Fruit fly (Drosophila melanogaster) whole organism: ENCODE results near the gene CG7987.

ENCODE experiments used
- CG8478 ChIP-seq: fragments of >200 bp; optimal IDR thresholded peaks from 2 replicates; lab custom pipeline; 2018; ENCODE audit warnings: inconsistent platforms
- Dll ChIP-seq: fragments of >200 bp; optimal IDR thresholded peaks from 2 replicates; lab custom pipeline; 2017
- EcR ChIP-seq, 2 experiments: fragments of >200 bp; optimal IDR thresholded peaks; 2 replicates each; lab custom pipeline; 2017; ENCODE audit warnings: missing biosample characterization in 2 of 2, missing genetic modification characterization in 2 of 2, missing genetic modification reagents in 2 of 2
- pan ChIP-seq: fragments of >200 bp; optimal IDR thresholded peaks from 2 replicates; lab custom pipeline; 2017
- psq ChIP-seq: fragments of >200 bp; optimal IDR thresholded peaks from 2 replicates; lab custom pipeline; 2017
- usp ChIP-seq: fragments of >200 bp; optimal IDR thresholded peaks from 2 replicates; lab custom pipeline; 2017; ENCODE audit warnings: missing biosample characterization, missing genetic modification characterization, mixed read lengths

dm6 chr3R:14624088-14624619 lies 48.5 kb upstream of the CG7987 start:
- TF ChIP-seq psq (lab: Kevin White, UChicago) (no peak), CG8478 (lab: Kevin White, UChicago) (no peak), pan (lab: Kevin White, UChicago) (no peak), usp (GFP tag; lab: Kevin White, UChicago) (no peak), Dll (no peak), EcR (GFP tag; optimal IDR thresholded peaks at IDR 0.05; lab: Kevin White, UChicago) (no peak)
